Worm (Caenorhabditis elegans) whole organism, L1 larva: ENCODE data around the gene pfd-4.

ENCODE experiments used
- nhr-85 ChIP-seq: sonication (generic microtip); peaks from one replicate; lab custom pipeline; 2016; ENCODE audit warnings: missing genetic modification characterization, inconsistent platforms, missing compliant biosample characterization
- unc-130 ChIP-seq: fragments of 150-350 bp; optimal IDR thresholded peaks from 2 replicates; lab custom pipeline; 2017; ENCODE audit warnings: missing biosample characterization, missing genetic modification characterization, inconsistent platforms

ce11 chrIV:11319884-11320362 lies 4.9 kb downstream of the pfd-4 start, which contains the start of gene B0035.18:
- TF ChIP-seq nhr-85 (no peak), unc-130 (no peak)
